Worm (Caenorhabditis elegans): ENCODE results near the gene ZK892.5.

ZK892.5 gene

DNA sequence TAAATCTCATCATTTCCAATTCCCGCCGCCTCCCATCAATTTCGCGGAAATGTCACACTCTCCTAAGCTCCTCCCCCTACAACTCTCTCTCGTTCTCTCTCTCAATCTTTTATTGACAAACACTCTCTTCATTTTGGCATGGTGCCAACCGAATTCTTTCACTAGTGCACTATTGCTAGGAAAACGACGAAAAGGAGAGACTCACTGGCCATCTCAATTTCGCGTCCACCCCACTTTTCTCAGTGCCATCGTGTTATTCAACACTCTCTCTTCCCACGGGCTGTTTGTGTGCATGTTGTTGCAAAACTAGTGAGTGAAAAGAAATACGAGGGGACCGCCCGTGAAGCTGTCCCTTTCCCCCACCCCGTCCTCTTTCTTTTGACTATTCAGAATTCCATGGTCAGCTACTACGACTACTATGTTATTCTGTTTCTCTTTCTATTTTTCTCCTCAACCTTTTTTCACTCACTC lies 23.1 kb upstream of the ZK892.5 start:
- TF ChIP-seq mep-1 (tag; optimal IDR thresholded peaks at IDR 0.05): peak; percentile 53
- peak; percentile 2 for TF ChIP-seq hlh-1 (tag; optimal IDR thresholded peaks at IDR 0.05)
- TF ChIP-seq sem-2 (GFP tag; optimal IDR thresholded peaks at IDR 0.05): no peak
- TF ChIP-seq sptf-1 (tag; optimal IDR thresholded peaks at IDR 0.05): peak; percentile 42
- no peak for TF ChIP-seq bed-3 (GFP tag; optimal IDR thresholded peaks at IDR 0.05)
- TF ChIP-seq unc-62 (GFP tag; optimal IDR thresholded peaks at IDR 0.05): peak; percentile 89
- no peak for TF ChIP-seq cnd-1 (tag; optimal IDR thresholded peaks at IDR 0.05)
- no peak for TF ChIP-seq drap-1 (GFP tag; optimal IDR thresholded peaks at IDR 0.05)
- TF ChIP-seq unc-120 (tag; optimal IDR thresholded peaks at IDR 0.05; ENCODE audit: poor library complexity, severe bottlenecking): peak; percentile 86
- TF ChIP-seq mls-2 (tag; optimal IDR thresholded peaks at IDR 0.05): peak; percentile 21
- TF ChIP-seq tbx-8 (GFP tag; optimal IDR thresholded peaks at IDR 0.05): no peak

DNA sequence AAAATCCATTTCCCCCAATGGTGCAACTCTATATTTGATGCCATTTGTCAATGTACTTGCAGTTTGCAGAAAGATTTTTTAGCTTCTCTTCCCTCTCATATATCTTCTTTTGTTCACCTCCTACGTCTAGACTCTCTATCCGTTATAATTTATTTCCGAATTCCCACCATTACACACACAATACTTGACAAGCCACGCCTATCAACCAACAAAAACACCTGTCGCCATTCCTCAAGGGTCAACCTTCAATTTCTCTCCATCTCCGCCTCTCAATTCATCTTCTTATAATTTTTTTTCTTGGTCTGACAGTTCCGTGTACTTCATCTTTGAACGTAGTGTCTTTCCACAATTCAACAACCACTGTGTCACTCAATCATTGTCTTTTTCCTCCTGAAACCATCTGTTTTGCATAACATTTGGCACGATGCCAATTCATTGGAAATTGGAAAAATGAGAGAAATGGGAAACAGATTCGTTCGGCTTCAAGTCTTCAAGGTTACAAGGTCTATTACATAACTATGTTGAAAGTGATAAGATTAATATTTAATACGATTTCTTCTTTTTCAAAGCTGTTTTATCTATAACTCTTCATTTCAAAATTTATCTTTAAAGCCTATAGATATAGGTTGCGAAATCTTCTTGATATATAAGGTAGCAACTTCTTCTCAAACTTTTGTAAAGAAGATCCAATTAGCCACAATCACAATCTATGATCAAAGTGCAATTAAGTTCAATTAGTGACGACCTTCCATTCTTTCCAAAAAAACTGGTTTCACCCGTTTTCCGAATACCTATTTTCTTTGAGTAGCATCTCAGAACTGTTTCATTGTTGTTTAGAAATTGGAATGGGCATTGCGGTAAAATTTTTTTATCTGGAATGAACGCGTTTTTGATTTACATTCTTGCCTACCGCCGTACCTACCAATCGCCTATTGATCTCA lies 21.1 kb upstream of the ZK892.5 start:
- no peak for TF ChIP-seq zip-8 (tag; optimal IDR thresholded peaks at IDR 0.05)
- no peak for TF ChIP-seq blmp-1 (tag; optimal IDR thresholded peaks at IDR 0.05)
- peak; percentile 63 for TF ChIP-seq hlh-1 (tag; optimal IDR thresholded peaks at IDR 0.05)
- TF ChIP-seq unc-62 (GFP tag; optimal IDR thresholded peaks at IDR 0.05): peak; percentile 64

DNA sequence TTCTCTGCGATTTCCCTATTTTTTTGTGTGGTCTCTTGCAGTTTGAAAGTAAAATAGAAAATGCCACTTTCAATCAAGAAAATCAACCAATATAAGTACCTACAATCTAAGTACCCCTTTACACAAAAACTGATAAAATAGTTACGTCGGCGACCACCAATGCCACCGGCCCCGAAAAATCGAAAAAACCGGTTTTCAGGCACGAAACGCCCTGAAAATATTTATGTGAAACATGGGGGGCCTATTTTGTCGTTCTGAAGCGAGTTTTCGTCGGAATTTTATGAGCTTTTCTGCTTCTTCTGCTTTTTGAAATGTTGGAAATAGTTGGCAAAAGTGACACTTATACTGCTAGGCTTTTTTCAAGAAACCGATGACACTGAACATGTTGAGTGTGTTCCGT lies 19.4 kb upstream of the ZK892.5 start:
- TF ChIP-seq drap-1 (GFP tag; optimal IDR thresholded peaks at IDR 0.05): no peak
- no peak for TF ChIP-seq ceh-39 (tag; optimal IDR thresholded peaks at IDR 0.05)

DNA sequence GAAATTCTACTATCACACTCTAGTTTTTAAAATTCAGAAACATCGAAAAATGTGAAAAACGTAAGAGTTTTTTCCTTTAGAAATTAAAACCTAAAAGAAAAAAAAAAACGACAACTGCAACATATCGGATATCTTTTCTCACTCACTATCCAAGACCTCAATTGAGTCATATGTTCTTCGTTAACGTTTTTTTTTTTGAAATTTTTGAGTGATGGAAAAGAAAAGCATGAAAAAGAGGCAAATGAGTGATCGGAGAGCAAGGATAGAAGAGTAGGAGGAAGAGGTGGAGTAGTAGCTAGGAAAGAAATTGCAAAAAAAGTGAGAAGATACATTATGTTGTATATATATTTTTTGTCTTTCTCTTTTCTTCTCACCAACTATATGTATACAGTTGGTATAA lies 18.5 kb upstream of the ZK892.5 start:
- TF ChIP-seq lsy-2 (tag; optimal IDR thresholded peaks at IDR 0.05): no peak
- no peak for TF ChIP-seq lin-13 (tag; optimal IDR thresholded peaks at IDR 0.05)
- no peak for TF ChIP-seq ceh-39 (tag; optimal IDR thresholded peaks at IDR 0.05)
- no peak for TF ChIP-seq ztf-11 (tag; optimal IDR thresholded peaks at IDR 0.05)
- no peak for TF ChIP-seq snpc-4 (tag; optimal IDR thresholded peaks at IDR 0.05)
- TF ChIP-seq nhr-28 (tag; optimal IDR thresholded peaks at IDR 0.05): no peak
- no peak for TF ChIP-seq ces-1 (GFP tag; optimal IDR thresholded peaks at IDR 0.05)
- TF ChIP-seq mep-1 (tag; optimal IDR thresholded peaks at IDR 0.05): no peak
- TF ChIP-seq drap-1 (GFP tag; optimal IDR thresholded peaks at IDR 0.05): no peak
- no peak for TF ChIP-seq ceh-83 (GFP tag; optimal IDR thresholded peaks at IDR 0.05)
- no peak for TF ChIP-seq elt-3 (tag; optimal IDR thresholded peaks at IDR 0.05)
- TF ChIP-seq nhr-237 (tag; optimal IDR thresholded peaks at IDR 0.05): no peak
- TF ChIP-seq hlh-1 (tag; optimal IDR thresholded peaks at IDR 0.05): no peak
- TF ChIP-seq M03D4.4 (tag; optimal IDR thresholded peaks at IDR 0.05): no peak

DNA sequence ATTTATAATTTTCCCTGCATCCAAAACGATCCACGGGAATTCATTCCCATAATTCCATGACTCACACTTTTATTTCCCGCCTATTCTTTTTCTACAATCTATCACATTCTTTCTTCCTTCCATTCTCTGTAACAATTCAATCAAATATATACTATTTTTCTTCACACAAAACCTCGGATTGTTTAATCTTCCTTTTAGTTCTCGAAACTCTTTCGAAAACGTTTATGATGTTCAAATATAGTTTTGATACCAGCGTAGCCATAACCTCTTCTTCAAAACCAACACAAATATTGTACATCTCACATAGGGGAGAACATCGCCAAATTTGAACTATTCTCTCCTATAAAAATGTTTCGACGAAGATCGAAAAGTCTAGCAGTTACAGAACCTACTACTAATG lies 17.2 kb upstream of the ZK892.5 start, which contains the start of gene lec-3:
Gene lec-3, plus strand, starts transcription at position 301 of the 400 bp plus-strand sequence.
- no peak for TF ChIP-seq elt-1 (tag; optimal IDR thresholded peaks at IDR 0.05; ENCODE audit: borderline replicate concordance, insufficient read depth)
- no peak for TF ChIP-seq flh-1 (GFP tag; optimal IDR thresholded peaks at IDR 0.05)
- TF ChIP-seq blmp-1 (tag; optimal IDR thresholded peaks at IDR 0.05): no peak
- TF ChIP-seq drap-1 (GFP tag; optimal IDR thresholded peaks at IDR 0.05): no peak
- no peak for TF ChIP-seq lin-32 (GFP tag; optimal IDR thresholded peaks at IDR 0.05)

DNA sequence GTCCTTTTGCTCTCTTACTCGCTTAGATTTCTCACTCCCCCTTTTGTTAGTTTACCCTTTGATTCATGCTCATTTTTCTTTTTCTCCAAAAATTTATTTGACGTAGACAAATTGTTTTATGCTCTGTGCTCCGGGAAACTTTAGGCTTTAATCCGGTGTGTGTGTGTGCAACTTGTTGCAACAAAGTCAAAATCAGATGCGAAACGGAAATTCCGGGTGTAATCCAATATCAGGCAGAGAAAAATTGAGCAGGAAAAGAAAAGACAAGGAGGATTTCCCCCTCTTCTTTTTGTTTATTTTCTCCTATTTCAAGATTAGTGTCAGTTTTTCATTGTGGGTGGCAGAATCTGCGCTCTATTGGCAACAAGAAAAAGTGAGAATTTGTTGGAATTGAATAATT lies 15.5 kb upstream of the ZK892.5 start:
- TF ChIP-seq ces-1 (GFP tag; optimal IDR thresholded peaks at IDR 0.05) (peak; percentile 59), sem-2 (GFP tag; optimal IDR thresholded peaks at IDR 0.05) (no peak), ztf-11 (tag; optimal IDR thresholded peaks at IDR 0.05) (no peak)

Measured in whole organism, mixed stage, embryonic.